Fruit fly (Drosophila melanogaster) whole organism, prepupa: ENCODE results near the gene CG8861.

Experiments used
- CG4318 ChIP-seq: fragments of 200-800 bp; sonication (Bioruptor generic); optimal IDR thresholded peaks from 3 replicates; lab custom pipeline; 2017; ENCODE audit warnings: missing biosample characterization, mild to moderate bottlenecking, missing genetic modification characterization
- pdm3 ChIP-seq: fragments of 200-800 bp; sonication (Bioruptor generic); optimal IDR thresholded peaks from 3 replicates; lab custom pipeline; 2016; ENCODE audit warnings: missing biosample characterization, missing genetic modification characterization

DNA sequence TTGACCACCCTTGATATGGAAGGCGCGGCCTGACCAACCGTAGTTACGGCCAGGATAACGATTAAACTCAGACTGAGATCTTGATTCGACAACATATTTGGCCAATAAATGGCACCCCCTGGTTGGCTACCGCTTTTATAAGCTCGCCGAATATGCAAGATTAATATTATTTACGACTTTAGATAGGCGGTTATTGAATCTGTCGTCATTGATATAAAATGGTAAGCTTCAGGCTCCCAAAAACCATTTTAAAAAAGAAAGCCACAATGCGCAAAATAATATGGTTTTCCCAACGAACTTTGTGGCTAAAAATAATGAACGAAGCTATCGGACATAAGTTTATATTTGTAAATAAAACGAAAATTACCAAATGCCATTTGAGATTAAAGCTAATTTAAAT is 1.9 kb upstream of the CG8861 start, which contains the start of gene CG12951:
- no peak for TF ChIP-seq CG4318 (GFP tag; lab: Kevin White, UChicago)
- TF ChIP-seq pdm3 (GFP tag; lab: Kevin White, UChicago) = no peak
